Worm (Caenorhabditis elegans) whole organism, early embryonic: ENCODE data around the gene Y45F3A.5.

ENCODE experiments used
- B0310.2 ChIP-seq: sonication (generic microtip); optimal IDR thresholded peaks from 2 replicates; lab custom pipeline; 2016; ENCODE audit warnings: mild to moderate bottlenecking, missing genetic modification characterization, missing compliant biosample characterization
- F13C5.2 ChIP-seq: sonication (generic microtip); optimal IDR thresholded peaks from 2 replicates; lab custom pipeline; 2017; ENCODE audit warnings: mild to moderate bottlenecking, missing genetic modification characterization, inconsistent platforms, missing compliant biosample characterization
- aly-1 ChIP-seq: sonication (generic microtip); optimal IDR thresholded peaks from 2 replicates; lab custom pipeline; 2016; ENCODE audit warnings: missing genetic modification characterization, missing compliant biosample characterization
- ama-1 ChIP-seq: fragments of 150-350 bp; optimal IDR thresholded peaks from 2 replicates; lab custom pipeline; 2014
- ceh-13 ChIP-seq: fragments of 200-800 bp; sonication (Bioruptor generic); optimal IDR thresholded peaks from 2 replicates; lab custom pipeline; 2018; ENCODE audit warnings: mild to moderate bottlenecking, missing genetic modification characterization, missing compliant biosample characterization
- ceh-36 ChIP-seq: sonication (generic microtip); optimal IDR thresholded peaks from 2 replicates; lab custom pipeline; 2016; ENCODE audit warnings: missing genetic modification characterization, inconsistent platforms, missing compliant biosample characterization
- ets-7 ChIP-seq: sonication (generic microtip); optimal IDR thresholded peaks from 2 replicates; lab custom pipeline; 2016; ENCODE audit warnings: missing genotype, missing genetic modification characterization, missing compliant biosample characterization
- flt-1 ChIP-seq: fragments of 200-800 bp; sonication (Bioruptor generic); IDR thresholded peaks from 2 replicates; pipeline ENCODE4 v1.3.6; 2022; ENCODE audit warnings: missing genetic modification characterization, missing compliant biosample characterization
- hmbx-1 ChIP-seq: sonication (generic microtip); optimal IDR thresholded peaks from 2 replicates; lab custom pipeline; 2016; ENCODE audit warnings: mild to moderate bottlenecking, missing genetic modification characterization, missing compliant biosample characterization
- hmg-4 ChIP-seq: fragments of 200-800 bp; sonication (Bioruptor generic); optimal IDR thresholded peaks from 2 replicates; lab custom pipeline; 2018; ENCODE audit warnings: mild to moderate bottlenecking, missing genetic modification characterization, missing compliant biosample characterization
- hnd-1 ChIP-seq: sonication (generic microtip); optimal IDR thresholded peaks from 2 replicates; lab custom pipeline; 2016; ENCODE audit warnings: missing genetic modification characterization, missing compliant biosample characterization
- pes-1 ChIP-seq: fragments of 200-800 bp; sonication (Bioruptor generic); IDR thresholded peaks from 2 replicates; pipeline ENCODE4 v1.3.6; 2022; ENCODE audit warnings: missing genetic modification reagents, missing genetic modification characterization, missing compliant biosample characterization
- scrt-1 ChIP-seq: fragments of 200-800 bp; sonication (Bioruptor generic); IDR thresholded peaks from 2 replicates; pipeline ENCODE4 v1.3.6; 2022; ENCODE audit warnings: missing genetic modification characterization, missing compliant biosample characterization
- sea-1 ChIP-seq: fragments of 200-800 bp; sonication (Bioruptor generic); conservative IDR thresholded peaks from 2 replicates; pipeline ENCODE4 v1.3.6; 2022; ENCODE audit warnings: missing genetic modification characterization, missing compliant biosample characterization
- tbx-11 ChIP-seq: fragments of 200-800 bp; sonication (Bioruptor generic); IDR thresholded peaks from 2 replicates; pipeline ENCODE4 v1.3.6; 2022; ENCODE audit warnings: missing genetic modification characterization, missing compliant biosample characterization
- tbx-37 ChIP-seq: fragments of 200-800 bp; sonication (Bioruptor generic); conservative IDR thresholded peaks from 2 replicates; pipeline ENCODE4 v1.3.6; 2022; ENCODE audit warnings: missing genetic modification reagents, missing genetic modification characterization, missing compliant biosample characterization
- tra-4 ChIP-seq: sonication (generic microtip); optimal IDR thresholded peaks from 2 replicates; lab custom pipeline; 2017; ENCODE audit warnings: missing genetic modification characterization, missing compliant biosample characterization

Gene Y45F3A.5

DNA sequence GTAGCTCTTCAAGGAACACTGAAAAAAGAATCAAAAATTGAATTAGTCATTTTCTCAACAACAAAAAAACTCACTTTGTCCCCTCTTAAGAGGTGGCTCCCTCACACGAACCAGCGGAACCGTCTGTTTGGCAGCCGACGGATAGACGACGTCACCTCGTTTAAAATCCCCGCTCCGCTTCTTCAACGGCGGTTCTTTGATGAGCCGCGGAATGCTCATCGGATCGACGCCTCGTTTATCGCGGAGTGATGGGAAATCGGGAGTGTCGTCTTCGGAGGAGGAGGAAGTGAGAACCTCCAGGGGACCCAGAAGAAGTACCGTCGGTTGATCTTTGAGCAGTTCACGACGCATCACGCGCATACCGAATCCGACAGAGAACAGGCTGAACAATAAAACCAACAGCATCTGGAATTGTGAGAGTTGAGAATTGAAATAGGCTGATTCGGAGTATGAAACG, 47.4 kb downstream of the Y45F3A.5 start, which contains the start of gene nlp-68:
Gene nlp-68, minus strand, starts transcription at position 407 of the 457 bp plus-strand sequence.
- TF ChIP-seq aly-1 (tag; lab: Kevin White, UChicago) (no peak), ceh-36 (tag; lab: Kevin White, UChicago) (no peak), tbx-11 (GFP tag; lab: Robert Waterston, UW) (no peak), hmbx-1 (tag; lab: Kevin White, UChicago) (no peak), sea-1 (GFP tag; lab: Robert Waterston, UW) (no peak), hmg-4 (GFP tag; lab: Kevin White, UChicago) (no peak), ceh-13 (GFP tag; lab: Kevin White, UChicago) (no peak), B0310.2 (tag; lab: Kevin White, UChicago) (no peak), tbx-37 (GFP tag; lab: Robert Waterston, UW) (no peak), flt-1 (GFP tag; lab: Robert Waterston, UW) (no peak), tra-4 (tag; lab: Kevin White, UChicago) (no peak), F13C5.2 (tag; lab: Kevin White, UChicago) (no peak), ama-1 (lab: Kevin White, UChicago) (no peak)

DNA sequence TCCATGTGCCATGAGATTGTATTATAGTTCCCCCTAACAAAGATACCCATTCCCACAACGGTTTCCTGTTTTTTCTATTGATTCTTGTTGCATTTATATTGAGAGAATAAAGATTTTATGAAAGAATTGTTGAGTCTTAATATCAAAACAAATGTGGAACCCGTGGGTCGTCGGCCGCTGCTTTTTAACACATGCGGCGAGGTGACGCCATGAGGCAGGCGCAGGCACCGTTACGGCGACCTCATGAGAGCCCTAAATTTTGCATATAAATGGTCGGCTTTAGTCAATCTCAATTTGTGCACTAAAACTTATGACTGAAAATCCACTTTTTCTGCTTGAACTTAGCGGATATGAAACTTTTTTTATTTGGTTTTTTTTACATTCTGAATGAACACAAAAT, 48.6 kb downstream of the Y45F3A.5 start:
- TF ChIP-seq ama-1 (lab: Kevin White, UChicago) (no peak), hmbx-1 (tag; lab: Kevin White, UChicago) (no peak), ceh-13 (GFP tag; lab: Kevin White, UChicago) (no peak), hmg-4 (GFP tag; lab: Kevin White, UChicago) (no peak), F13C5.2 (tag; lab: Kevin White, UChicago) (no peak), tbx-37 (GFP tag; lab: Robert Waterston, UW) (no peak), flt-1 (GFP tag; lab: Robert Waterston, UW) (no peak), B0310.2 (tag; lab: Kevin White, UChicago) (no peak), pes-1 (GFP tag; lab: Robert Waterston, UW) (no peak), aly-1 (tag; lab: Kevin White, UChicago) (no peak)

DNA sequence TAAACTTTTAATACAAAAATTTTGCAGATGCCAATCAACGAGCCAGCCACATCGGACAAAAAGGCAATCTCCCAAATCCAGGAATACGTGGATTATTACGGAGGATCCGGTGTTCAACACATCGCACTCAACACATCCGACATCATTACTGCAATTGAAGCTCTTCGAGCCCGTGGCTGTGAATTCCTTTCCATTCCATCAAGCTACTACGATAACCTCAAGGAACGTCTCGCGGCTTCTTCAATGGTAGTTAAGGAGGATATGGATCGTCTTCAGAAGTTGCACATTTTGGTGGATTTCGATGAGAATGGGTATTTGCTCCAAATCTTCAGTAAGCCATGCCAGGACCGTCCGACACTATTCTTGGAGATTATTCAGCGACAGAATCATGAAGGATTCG, 49.1 kb downstream of the Y45F3A.5 start:
- TF ChIP-seq B0310.2 (tag; lab: Kevin White, UChicago) (no peak), ets-7 (tag; lab: Kevin White, UChicago) (no peak), F13C5.2 (tag; lab: Kevin White, UChicago) (no peak), scrt-1 (GFP tag; lab: Robert Waterston, UW) (no peak), ceh-13 (GFP tag; lab: Kevin White, UChicago) (no peak), tra-4 (tag; lab: Kevin White, UChicago) (no peak), ceh-36 (tag; lab: Kevin White, UChicago) (no peak), ama-1 (lab: Kevin White, UChicago) (no peak), pes-1 (GFP tag; lab: Robert Waterston, UW) (no peak), aly-1 (tag; lab: Kevin White, UChicago) (no peak), tbx-11 (GFP tag; lab: Robert Waterston, UW) (no peak), hmg-4 (GFP tag; lab: Kevin White, UChicago) (no peak), hnd-1 (tag; lab: Kevin White, UChicago) (no peak), tbx-37 (GFP tag; lab: Robert Waterston, UW) (no peak), flt-1 (GFP tag; lab: Robert Waterston, UW) (no peak), hmbx-1 (tag; lab: Kevin White, UChicago) (no peak), sea-1 (GFP tag; lab: Robert Waterston, UW) (no peak)

DNA sequence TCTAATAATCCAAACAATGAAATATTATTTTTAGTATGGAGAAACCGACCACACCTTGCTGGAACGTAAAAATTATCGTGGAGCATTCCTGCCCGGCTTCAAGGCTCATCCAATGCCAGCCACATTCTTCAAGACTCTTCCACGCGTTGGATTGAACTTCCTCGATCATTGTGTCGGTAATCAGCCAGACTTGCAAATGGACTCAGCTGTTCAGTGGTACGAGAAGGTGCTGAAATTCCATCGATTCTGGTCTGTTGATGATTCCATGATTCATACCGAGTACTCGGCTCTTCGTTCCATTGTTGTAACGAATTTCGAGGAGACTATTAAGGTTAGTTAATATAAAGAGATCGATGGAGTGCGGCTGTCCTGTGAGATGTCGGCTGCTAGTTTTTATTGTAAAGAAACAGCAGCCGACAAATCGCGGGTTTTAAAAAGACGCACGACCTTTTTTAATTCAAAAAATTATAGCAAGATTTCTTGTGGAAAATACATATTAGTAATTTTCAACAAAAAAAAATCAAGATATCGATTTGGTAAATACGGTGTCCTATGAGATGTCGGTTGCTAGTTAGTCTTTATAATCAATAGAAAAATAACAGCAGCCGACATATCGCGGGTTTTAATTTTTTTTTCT, 49.9 kb downstream of the Y45F3A.5 start:
- TF ChIP-seq ets-7 (tag; lab: Kevin White, UChicago) (no peak), ceh-13 (GFP tag; lab: Kevin White, UChicago) (no peak), ceh-36 (tag; lab: Kevin White, UChicago) (no peak), aly-1 (tag; lab: Kevin White, UChicago) (no peak)
